Fruit fly (Drosophila melanogaster) whole organism, pupa: ENCODE results near the gene TRAM.

Experiments used
- CG10348 ChIP-seq: fragments of 200-800 bp; sonication (Bioruptor generic); IDR thresholded peaks from 2 replicates; pipeline ENCODE4 v1.3.6; 2022; ENCODE audit warnings: missing biosample characterization, missing genetic modification characterization
- CG12605 ChIP-seq: fragments of 200-800 bp; sonication (Bioruptor generic); IDR thresholded peaks from 2 replicates; pipeline ENCODE4 v1.3.6; 2022; ENCODE audit warnings: missing biosample characterization, missing genetic modification characterization
- CG8159 ChIP-seq: fragments of 200-800 bp; sonication (Bioruptor generic); optimal IDR thresholded peaks from 3 replicates; lab custom pipeline; 2018; ENCODE audit warnings: missing biosample characterization, mild to moderate bottlenecking, missing genetic modification characterization, moderate library complexity
- D1 ChIP-seq: fragments of 200-800 bp; sonication (Bioruptor generic); optimal IDR thresholded peaks from 2 replicates; lab custom pipeline; 2018; ENCODE audit warnings: missing biosample characterization, mild to moderate bottlenecking, missing genetic modification characterization, moderate library complexity
- EcR ChIP-seq: fragments of 200-800 bp; sonication (Bioruptor generic); optimal IDR thresholded peaks from 3 replicates; lab custom pipeline; 2019; ENCODE audit warnings: missing biosample characterization, missing genetic modification characterization, mild to moderate bottlenecking, moderate library complexity, missing genetic modification reagents
- Snoo ChIP-seq: fragments of 200-800 bp; sonication (Bioruptor generic); optimal IDR thresholded peaks from 3 replicates; lab custom pipeline; 2017; ENCODE audit warnings: missing biosample characterization, mild to moderate bottlenecking, missing genetic modification characterization, inconsistent platforms
- fd96Ca ChIP-seq: fragments of 200-800 bp; sonication (Bioruptor generic); IDR thresholded peaks from 3 replicates; pipeline ENCODE4 v1.3.6; 2022; ENCODE audit warnings: missing biosample characterization, missing genetic modification characterization

DNA sequence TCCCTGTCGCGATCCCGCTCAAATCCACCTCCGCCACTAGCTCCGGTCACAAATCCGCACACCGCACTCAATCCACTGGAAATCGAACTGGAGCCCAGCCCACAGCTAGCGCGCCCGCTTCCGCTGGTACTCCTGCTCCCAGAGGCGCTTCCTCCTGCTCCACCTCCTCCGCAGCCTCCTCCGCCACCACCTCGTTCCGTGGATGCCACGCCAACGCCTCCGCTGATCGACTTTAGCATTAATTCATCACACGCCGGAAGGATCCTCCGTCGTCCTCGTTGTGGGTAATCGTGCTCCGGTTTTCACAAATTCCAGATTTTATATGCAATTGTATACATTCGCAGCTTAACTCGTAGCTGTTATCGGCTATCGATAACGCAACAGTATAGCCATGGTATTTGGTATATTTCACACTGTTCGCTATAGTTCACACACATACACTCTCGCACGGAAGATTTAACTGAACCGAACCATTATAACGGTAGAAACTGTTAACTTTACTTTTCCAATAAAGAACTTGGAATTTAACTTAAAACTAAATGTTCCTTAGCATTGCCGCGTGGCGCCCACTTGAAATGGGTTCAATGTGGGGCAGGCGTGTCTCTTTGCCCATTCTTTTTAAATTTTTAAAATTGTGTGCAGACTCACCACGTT lies 7.7 kb upstream of the TRAM start, which contains the start of gene Lztr1:
- no peak for TF ChIP-seq EcR
- TF ChIP-seq CG8159 (tag; lab: Kevin White, UChicago) = no peak
- no peak for TF ChIP-seq fd96Ca (GFP tag; lab: Robert Waterston, UW)
- TF ChIP-seq Snoo (tag; lab: Kevin White, UChicago) = no peak
- TF ChIP-seq D1 = no peak
- no peak for TF ChIP-seq CG10348 (GFP tag; lab: Robert Waterston, UW)
- no peak for TF ChIP-seq CG12605
